Worm (Caenorhabditis elegans): ENCODE data around the gene R160.5.
"Not testable (repeated sequence)": the region's sequence is repeated elsewhere in the genome, so short reads cannot be mapped to it uniquely, and the experiment has no call there.

DNA sequence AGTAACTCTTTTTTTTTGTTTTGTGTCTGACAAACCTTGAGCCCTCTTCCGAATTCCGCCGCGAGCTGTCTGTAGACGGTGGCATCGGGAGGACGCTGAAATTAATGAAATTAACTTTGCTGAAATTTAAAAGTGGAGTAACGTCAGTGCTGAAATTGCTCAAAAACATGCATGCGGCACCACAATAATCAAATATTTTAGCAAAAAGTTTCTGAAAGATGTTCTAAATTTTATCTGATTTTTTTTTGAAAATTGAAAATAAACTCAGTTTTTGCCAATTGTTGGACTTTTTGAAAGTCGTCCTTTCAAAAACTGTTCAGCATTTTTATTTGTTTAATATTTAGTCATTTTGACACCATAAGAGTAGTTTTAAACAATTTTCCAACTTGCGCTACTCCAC is 34.7 kb downstream of the R160.5 start, which contains the start of gene cst-2:
- not testable (repeated sequence) for TF ChIP-seq med-1 (GFP tag; optimal IDR thresholded peaks at IDR 0.05; ENCODE audit: insufficient read depth); ref-1 (GFP tag; conservative IDR thresholded peaks at IDR 0.05); T22C8.4 (GFP tag; IDR thresholded peaks at IDR 0.05); tab-1 (GFP tag; IDR thresholded peaks at IDR 0.05)

Data from whole organism, midembryonic.